Fruit fly (Drosophila melanogaster): ENCODE data around the gene CG13766.

- no peak for TF ChIP-seq psq (optimal IDR thresholded peaks at IDR 0.05)
- no peak for TF ChIP-seq Dll (optimal IDR thresholded peaks at IDR 0.05)
- no peak for TF ChIP-seq CG8478 (optimal IDR thresholded peaks at IDR 0.05)
Observed at dm6 chr2L:6557429-6558384, 8.3 kb downstream of the CG13766 start, which contains the start of the genes IFT52 and COX5B.
